Worm (Caenorhabditis elegans): ENCODE data around the gene str-171.

The str-171 gene

DNA sequence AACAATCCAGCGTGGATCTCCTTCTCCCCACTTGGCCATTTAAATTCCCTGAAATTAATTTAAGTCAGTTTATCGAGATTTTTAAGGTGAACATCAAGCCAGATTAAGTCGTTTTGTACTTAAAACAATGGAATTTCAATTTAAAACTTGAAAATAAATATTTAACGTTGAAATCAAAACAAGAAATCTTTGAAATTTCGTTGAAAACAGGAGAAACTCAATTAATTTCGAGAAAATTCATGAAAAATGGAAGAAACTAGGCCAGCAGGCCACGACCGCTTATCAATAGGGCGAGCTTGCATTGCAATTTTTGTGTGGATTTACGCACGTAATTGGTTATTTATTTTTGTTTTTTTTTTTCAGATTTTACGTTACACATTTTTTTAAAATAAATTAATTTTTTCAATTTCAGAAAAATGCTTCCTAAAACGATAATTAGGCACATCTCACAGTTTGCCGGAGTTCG lies 47.0 kb downstream of the str-171 start, which contains the start of the genes ahsa-1 and C01G10.7 (continued):
- TF ChIP-seq elt-3 (tag; optimal IDR thresholded peaks at IDR 0.05), result peak in 4 of 6 experiments; percentile 67 to 90 (median 83)
- TF ChIP-seq irx-1 (tag; optimal IDR thresholded peaks at IDR 0.05), result peak; percentile 92
- peak; percentile 96 for TF ChIP-seq nhr-71 (tag; optimal IDR thresholded peaks at IDR 0.05)
- TF ChIP-seq nhr-47 (tag; optimal IDR thresholded peaks at IDR 0.05), result peak; percentile 94
- TF ChIP-seq sox-4 (tag; optimal IDR thresholded peaks at IDR 0.05), result peak; percentile 91
- TF ChIP-seq ceh-88 (GFP tag; IDR thresholded peaks at IDR 0.05), result peak; percentile 53; the same call in 1 of the 2 replicates
- TF ChIP-seq fkh-8 (tag; optimal IDR thresholded peaks at IDR 0.05), result peak; percentile 92
- peak; percentile 74 for TF ChIP-seq skn-1 (tag; optimal IDR thresholded peaks at IDR 0.05)
- peak; percentile 87 for TF ChIP-seq xbp-1 (tag; optimal IDR thresholded peaks at IDR 0.05)
- peak; percentile 85 for TF ChIP-seq unc-86 (tag; optimal IDR thresholded peaks at IDR 0.05)
- peak; percentile 96 for TF ChIP-seq mep-1 (tag; optimal IDR thresholded peaks at IDR 0.05)
- TF ChIP-seq mab-9 (GFP tag; IDR thresholded peaks at IDR 0.05), result peak; percentile 73
- peak; percentile 88 for TF ChIP-seq lin-13 (GFP tag; optimal IDR thresholded peaks at IDR 0.05)
- no peak for TF ChIP-seq nhr-12 (tag; optimal IDR thresholded peaks at IDR 0.05)
- peak; percentile 61 for TF ChIP-seq jun-1 (tag; optimal IDR thresholded peaks at IDR 0.05)
- TF ChIP-seq fkh-10 (GFP tag; optimal IDR thresholded peaks at IDR 0.05), result peak; percentile 56
- peak; percentile 34 for TF ChIP-seq ztf-4 (tag; optimal IDR thresholded peaks at IDR 0.05)
- TF ChIP-seq lin-39 (tag; optimal IDR thresholded peaks at IDR 0.05), result peak; percentile 75
- no peak for TF ChIP-seq tlp-1 (tag; optimal IDR thresholded peaks at IDR 0.05)
- TF ChIP-seq ceh-63 (GFP tag; optimal IDR thresholded peaks at IDR 0.05), result no peak
- TF ChIP-seq hlh-4 (tag; optimal IDR thresholded peaks at IDR 0.05), result peak; percentile 34
- no peak for TF ChIP-seq pag-3 (tag; optimal IDR thresholded peaks at IDR 0.05; ENCODE audit: borderline replicate concordance, insufficient read depth)
- TF ChIP-seq ceh-82 (tag; optimal IDR thresholded peaks at IDR 0.05), result peak; percentile 83 to 91 (median 87)
- TF ChIP-seq lir-3 (tag; optimal IDR thresholded peaks at IDR 0.05; ENCODE audit: poor library complexity), result peak; percentile 97
- TF ChIP-seq unc-62 (GFP tag; optimal IDR thresholded peaks at IDR 0.05), result no peak
- TF ChIP-seq lin-15B (tag; optimal IDR thresholded peaks at IDR 0.05), result peak; percentile 99
- TF ChIP-seq sup-37 (GFP tag; optimal IDR thresholded peaks at IDR 0.05), result no peak
- peak; percentile 93 for TF ChIP-seq C16A3.4 (tag; optimal IDR thresholded peaks at IDR 0.05)
- TF ChIP-seq ceh-8 (GFP tag; optimal IDR thresholded peaks at IDR 0.05), result peak; percentile 58
- peak; percentile 87 for TF ChIP-seq snpc-4 (tag; optimal IDR thresholded peaks at IDR 0.05)
- TF ChIP-seq aly-2 (tag; optimal IDR thresholded peaks at IDR 0.05), result peak; percentile 38
- peak; percentile 92 for TF ChIP-seq nhr-20 (tag; optimal IDR thresholded peaks at IDR 0.05)
- TF ChIP-seq aha-1 (tag; optimal IDR thresholded peaks at IDR 0.05), result peak; percentile 36
- no peak for TF ChIP-seq egl-27 (tag; optimal IDR thresholded peaks at IDR 0.05)
- no peak for TF ChIP-seq unc-30 (tag; optimal IDR thresholded peaks at IDR 0.05)
- TF ChIP-seq nhr-77 (tag; optimal IDR thresholded peaks at IDR 0.05), result peak; percentile 80
- TF ChIP-seq elt-2 (tag; optimal IDR thresholded peaks at IDR 0.05), result peak; percentile 69
- TF ChIP-seq egl-13 (tag; optimal IDR thresholded peaks at IDR 0.05), result no peak
- TF ChIP-seq mdl-1 (tag; optimal IDR thresholded peaks at IDR 0.05), result peak in 1 of 2 experiments; percentile 66
- TF ChIP-seq ces-1 (GFP tag; optimal IDR thresholded peaks at IDR 0.05), result no peak
- peak; percentile 33 for TF ChIP-seq zip-4 (GFP tag; optimal IDR thresholded peaks at IDR 0.05)
- peak; percentile 95 for TF ChIP-seq nhr-90 (tag; optimal IDR thresholded peaks at IDR 0.05; ENCODE audit: poor library complexity)
- TF ChIP-seq swsn-7 (tag; optimal IDR thresholded peaks at IDR 0.05), result peak; percentile 90
- peak; percentile 97 for TF ChIP-seq nhr-85 (tag)
- TF ChIP-seq nhr-237 (tag; optimal IDR thresholded peaks at IDR 0.05), result peak; percentile 77
- TF ChIP-seq hpl-2 (GFP tag; optimal IDR thresholded peaks at IDR 0.05), result peak; percentile 60
- no peak for TF ChIP-seq hlh-17 (GFP tag; optimal IDR thresholded peaks at IDR 0.05; ENCODE audit: borderline replicate concordance)
- peak; percentile 75 for TF ChIP-seq blmp-1 (tag; optimal IDR thresholded peaks at IDR 0.05)
- peak; percentile 87 for TF ChIP-seq isw-1 (GFP tag; IDR thresholded peaks at IDR 0.05)
- TF ChIP-seq C34B4.2 (tag; optimal IDR thresholded peaks at IDR 0.05), result no peak
- TF ChIP-seq unc-130 (tag; optimal IDR thresholded peaks at IDR 0.05), result peak; percentile 63
- TF ChIP-seq ets-5 (GFP tag; IDR thresholded peaks at IDR 0.05), result no peak

All from whole organism, L1 larva.